Worm (Caenorhabditis elegans): Measurements from ENCODE around the gene srlf-20.

DNA sequence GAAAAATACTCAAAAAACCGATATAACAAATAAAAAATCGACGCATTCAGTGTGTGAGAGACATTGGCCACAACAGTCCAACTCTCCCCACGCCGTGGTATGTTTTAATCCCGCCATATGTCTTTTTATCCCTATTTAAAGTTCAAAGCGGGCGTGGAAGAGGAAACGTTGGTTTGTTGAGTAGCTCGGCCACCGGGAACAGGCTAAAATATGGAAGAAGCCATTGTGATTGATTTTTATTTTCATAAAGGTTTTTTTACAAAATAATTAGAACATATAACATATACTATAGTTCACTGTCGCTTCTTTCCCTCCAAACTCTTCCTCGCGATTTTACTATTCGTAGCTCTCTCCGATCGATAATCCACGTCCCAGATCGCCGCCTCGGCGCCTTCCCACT is 5.3 kb downstream of the srlf-20 start, which contains the start of gene nas-32:
- TF ChIP-seq ceh-43 (GFP tag; optimal IDR thresholded peaks at IDR 0.05): no peak
- no peak for TF ChIP-seq mep-1 (tag; optimal IDR thresholded peaks at IDR 0.05)
